Worm (Caenorhabditis elegans) whole organism, L1 larva: ENCODE measurements around the gene anmt-2.

Experiments used
- ama-1 ChIP-seq: fragments of 150-350 bp; optimal IDR thresholded peaks from 2 replicates; lab custom pipeline; 2014
- ceh-8 ChIP-seq: fragments of 200-800 bp; sonication (Bioruptor generic); optimal IDR thresholded peaks from 2 replicates; lab custom pipeline; 2018; ENCODE audit warnings: mild to moderate bottlenecking, missing genetic modification characterization, moderate library complexity, missing compliant biosample characterization
- ets-5 ChIP-seq: fragments of 200-800 bp; sonication (Bioruptor generic); IDR thresholded peaks from 2 replicates; pipeline ENCODE4 v1.3.6; 2022; ENCODE audit warnings: missing genetic modification characterization, missing compliant biosample characterization
- fkh-10 ChIP-seq: sonication (generic microtip); optimal IDR thresholded peaks from 2 replicates; lab custom pipeline; 2017; ENCODE audit warnings: missing biosample characterization, missing genetic modification reagents, missing genetic modification characterization
- jun-1 ChIP-seq: fragments of 150-350 bp; optimal IDR thresholded peaks from 2 replicates; lab custom pipeline; 2014; ENCODE audit warnings: missing biosample characterization, missing genetic modification reagents, missing genetic modification characterization
- lsy-2 ChIP-seq, 2 experiments: fragments of 150-350 bp; optimal IDR thresholded peaks; 2 replicates each; lab custom pipeline; 2014; ENCODE audit warnings: missing biosample characterization in 2 of 2, missing genetic modification characterization in 2 of 2
- mdl-1 ChIP-seq, 2 experiments: fragments of 150-350 bp; optimal IDR thresholded peaks; 2 replicates each; lab custom pipeline; 2014 to 2017; ENCODE audit warnings: missing biosample characterization in 2 of 2, missing genetic modification characterization in 2 of 2, inconsistent platforms in 1 of 2
- nhr-19 ChIP-seq: fragments of 200-800 bp; sonication (Bioruptor generic); conservative IDR thresholded peaks from 2 replicates; pipeline ENCODE4 v1.3.6; 2022; ENCODE audit warnings: missing genetic modification characterization, missing compliant biosample characterization
- nhr-237 ChIP-seq: fragments of 150-350 bp; optimal IDR thresholded peaks from 2 replicates; lab custom pipeline; 2014; ENCODE audit warnings: missing biosample characterization, missing genetic modification characterization
- tbx-2 ChIP-seq: sonication (generic microtip); optimal IDR thresholded peaks from 2 replicates; lab custom pipeline; 2016; ENCODE audit warnings: missing genetic modification characterization, missing compliant biosample characterization
- unc-130 ChIP-seq: fragments of 150-350 bp; optimal IDR thresholded peaks from 2 replicates; lab custom pipeline; 2017; ENCODE audit warnings: missing biosample characterization, missing genetic modification characterization, inconsistent platforms
- unc-30 ChIP-seq: sonication (generic microtip); optimal IDR thresholded peaks from 2 replicates; lab custom pipeline; 2017; ENCODE audit warnings: missing biosample characterization, missing genetic modification characterization
- unc-62 ChIP-seq: fragments of 150-350 bp; optimal IDR thresholded peaks from 2 replicates; lab custom pipeline; 2014; ENCODE audit warnings: missing biosample characterization, missing genetic modification reagents, missing genetic modification characterization

ce11 chrIII:6148684-6149083 is 8.9 kb downstream of the anmt-2 start:
- TF ChIP-seq lsy-2 (tag; optimal IDR thresholded peaks at IDR 0.05; lab: Kevin White, UChicago) (no peak), ama-1 (lab: Kevin White, UChicago) (no peak), jun-1 (tag; lab: Kevin White, UChicago) (no peak), ets-5 (GFP tag; lab: Robert Waterston, UW) (no peak), unc-130 (no peak), unc-30 (tag; lab: Kevin White, UChicago) (no peak), unc-62 (GFP tag; lab: Kevin White, UChicago) (no peak), ceh-8 (GFP tag; lab: Kevin White, UChicago) (no peak), nhr-19 (GFP tag; lab: Robert Waterston, UW) (no peak), mdl-1 (tag; optimal IDR thresholded peaks at IDR 0.05; lab: Kevin White, UChicago) (no peak), fkh-10 (no peak), tbx-2 (tag; lab: Kevin White, UChicago) (no peak), nhr-237 (tag; lab: Kevin White, UChicago) (no peak)
